Worm (Caenorhabditis elegans) whole organism, young adult: ENCODE data around the gene C49F5.8.

Experiments
- F57C9.4 ChIP-seq: sonication (generic microtip); optimal IDR thresholded peaks from 2 replicates; lab custom pipeline; 2017; ENCODE audit warnings: mild to moderate bottlenecking, missing genetic modification characterization, missing compliant biosample characterization
- rpc-1 ChIP-seq, 2 experiments: fragments of 150-350 bp in 1 of 2; sonication (generic microtip) in 1 of 2; optimal IDR thresholded peaks; 2 replicates each; lab custom pipeline; 2014 to 2018; ENCODE audit warnings: missing biosample characterization in 1 of 2, missing genetic modification characterization in 1 of 2, missing genetic modification reagents in 1 of 2, missing genotype in 1 of 2
- somi-1 ChIP-seq: fragments of 200-800 bp; sonication (Bioruptor generic); optimal IDR thresholded peaks from 2 replicates; lab custom pipeline; 2018; ENCODE audit warnings: mild to moderate bottlenecking, missing genetic modification characterization, missing compliant biosample characterization
- tbp1 ChIP-seq: fragments of 200-800 bp; sonication (Bioruptor generic); optimal IDR thresholded peaks from 2 replicates; lab custom pipeline; 2018; ENCODE audit warnings: mild to moderate bottlenecking, missing genetic modification characterization, missing compliant biosample characterization

C49F5.8 gene

DNA sequence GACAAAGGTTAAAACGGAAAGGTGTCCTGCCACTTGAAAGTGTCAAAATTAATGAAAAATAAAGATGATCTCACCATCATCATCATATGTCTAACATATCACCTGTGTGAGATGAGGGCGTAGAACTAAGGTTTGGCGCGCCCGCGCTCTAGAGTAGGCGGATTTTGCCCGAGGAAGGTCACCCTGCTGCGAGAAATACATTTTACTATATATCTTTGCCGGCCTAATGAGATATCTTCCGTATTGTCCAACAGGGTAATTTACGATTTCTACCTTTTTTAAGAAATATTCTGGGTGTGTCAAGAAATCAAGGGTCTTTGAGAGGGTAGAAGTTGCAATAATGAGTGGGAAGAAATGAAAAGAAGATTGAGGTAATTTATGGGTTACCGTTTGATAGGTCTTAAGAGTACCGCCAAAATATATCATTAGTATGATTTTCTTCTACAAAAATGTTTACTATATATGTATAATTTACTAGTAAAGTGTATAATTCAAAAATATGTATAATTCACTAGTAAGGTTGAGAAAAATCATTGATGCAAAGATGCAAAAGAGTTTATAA lies 48.0 kb downstream of the C49F5.8 start (continued):
- TF ChIP-seq rpc-1 (optimal IDR thresholded peaks at IDR 0.05; lab: Kevin White, UChicago) (no peak), rpc-1 (tag; optimal IDR thresholded peaks at IDR 0.05; lab: Kevin White, UChicago) (no peak), F57C9.4 (no peak), somi-1 (GFP tag; lab: Kevin White, UChicago) (no peak), tbp1 (GFP tag; lab: Kevin White, UChicago) (no peak)
